Worm (Caenorhabditis elegans) whole organism, L4/young adult: ENCODE data around the gene cyp-13A1.
A peak's percentile ranks its signal among the peaks of the same experiment; 100 is the strongest.

Experiments
- W03F9.2 ChIP-seq: fragments of 150-350 bp; optimal IDR thresholded peaks from 2 replicates; lab custom pipeline; 2014; ENCODE audit warnings: missing biosample characterization, missing genetic modification characterization
- dao-5 ChIP-seq: sonication (generic microtip); optimal IDR thresholded peaks from 2 replicates; lab custom pipeline; 2016; ENCODE audit warnings: missing genotype, missing genetic modification characterization, moderate library complexity, missing compliant biosample characterization
- him-1 ChIP-seq: sonication (generic microtip); optimal IDR thresholded peaks from 2 replicates; lab custom pipeline; 2016; ENCODE audit warnings: missing genotype, missing genetic modification reagents, missing genetic modification characterization, missing compliant biosample characterization

cyp-13A1 gene

DNA sequence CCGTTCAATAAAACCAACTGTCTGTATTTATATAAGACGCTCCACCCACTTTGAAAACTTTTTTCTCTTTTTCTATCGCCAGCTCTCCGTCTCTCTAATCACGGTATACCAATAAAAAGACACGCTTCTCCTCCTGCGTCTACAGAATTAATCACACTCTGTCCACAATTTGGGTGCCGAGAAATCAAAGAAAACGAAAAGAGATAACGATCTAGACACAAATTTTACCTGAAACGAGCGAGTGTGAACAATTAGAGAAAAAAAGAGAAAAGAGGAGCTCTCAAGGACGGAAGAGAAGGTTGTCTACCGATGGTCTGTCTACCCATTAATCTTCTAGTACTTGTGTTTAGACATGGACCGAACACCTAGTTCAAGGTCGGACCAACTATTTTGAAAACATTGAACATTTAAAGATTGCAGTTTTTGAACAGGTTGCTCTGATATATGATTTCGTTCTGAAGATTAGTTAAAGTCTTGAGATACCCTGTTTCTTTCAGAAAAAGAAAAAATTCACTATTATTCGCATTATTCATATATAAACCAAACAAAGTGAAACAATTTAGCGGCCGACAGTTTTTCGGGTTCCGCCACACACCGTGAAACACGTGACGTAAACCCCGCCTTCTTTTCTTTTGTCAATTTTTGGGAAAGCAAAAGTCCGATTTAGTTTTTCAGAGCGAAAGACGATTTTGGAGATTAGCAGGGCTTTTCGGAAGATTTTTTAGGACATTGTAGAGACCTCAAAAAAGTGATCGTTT, 5.8 kb upstream of the cyp-13A1 start, which contains the start of gene cyp-13A2:
cyp-13A2 (minus strand) TSS at position 235 of the 758 bp plus-strand sequence.
- no peak for TF ChIP-seq him-1 (tag; lab: Kevin White, UChicago)
- no peak for TF ChIP-seq dao-5 (tag; lab: Kevin White, UChicago)
- TF ChIP-seq W03F9.2 (tag; lab: Kevin White, UChicago), result no peak

DNA sequence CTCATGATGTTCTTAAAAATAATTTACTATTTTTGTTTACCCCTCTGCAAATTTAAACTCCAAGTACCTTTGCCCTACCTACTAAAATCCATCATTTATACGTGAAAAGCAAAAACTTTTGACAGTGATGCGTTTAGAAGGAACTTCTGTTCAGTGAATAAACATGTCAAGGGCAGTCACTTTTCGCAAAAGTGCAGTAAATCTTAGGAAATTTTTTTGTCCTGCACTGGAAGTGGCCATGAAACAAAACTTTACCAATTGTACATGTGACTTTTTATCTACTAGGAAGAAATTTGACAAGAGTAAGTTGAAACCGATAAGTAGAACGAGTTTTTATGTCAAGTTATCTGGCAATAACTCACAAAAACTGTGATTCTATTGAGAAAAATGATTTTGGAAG, 4.4 kb upstream of the cyp-13A1 start:
- TF ChIP-seq W03F9.2 (tag; lab: Kevin White, UChicago), result no peak

DNA sequence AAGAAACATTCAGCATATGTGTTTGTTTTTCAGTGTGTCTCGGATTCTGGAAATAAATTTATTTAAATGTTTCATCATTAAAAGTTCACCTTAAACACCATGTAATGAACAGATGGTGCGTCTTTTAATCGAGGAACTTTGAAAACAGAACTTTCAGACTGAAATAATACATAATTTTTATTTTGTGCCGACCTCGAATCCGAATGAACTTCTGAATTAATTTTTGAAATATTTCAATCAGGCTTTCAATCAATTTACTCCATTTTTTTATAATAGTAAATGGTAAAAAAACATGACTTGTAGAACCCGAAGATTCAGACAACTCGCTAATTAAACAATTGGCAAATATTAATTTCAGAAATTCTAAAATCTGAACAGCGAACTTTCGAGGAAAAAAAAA, 540 bp upstream of the cyp-13A1 start, which contains the start of gene T10B9.14:
T10B9.14 (minus strand) TSS at position 101 of the 400 bp plus-strand sequence.
- no peak for TF ChIP-seq dao-5 (tag; lab: Kevin White, UChicago)

ce11 chrII:9778495-9778894, 3.3 kb downstream of the cyp-13A1 start:
- TF ChIP-seq dao-5 (tag; lab: Kevin White, UChicago) (no peak), W03F9.2 (tag; lab: Kevin White, UChicago) (no peak), him-1 (tag; lab: Kevin White, UChicago) (no peak)

DNA sequence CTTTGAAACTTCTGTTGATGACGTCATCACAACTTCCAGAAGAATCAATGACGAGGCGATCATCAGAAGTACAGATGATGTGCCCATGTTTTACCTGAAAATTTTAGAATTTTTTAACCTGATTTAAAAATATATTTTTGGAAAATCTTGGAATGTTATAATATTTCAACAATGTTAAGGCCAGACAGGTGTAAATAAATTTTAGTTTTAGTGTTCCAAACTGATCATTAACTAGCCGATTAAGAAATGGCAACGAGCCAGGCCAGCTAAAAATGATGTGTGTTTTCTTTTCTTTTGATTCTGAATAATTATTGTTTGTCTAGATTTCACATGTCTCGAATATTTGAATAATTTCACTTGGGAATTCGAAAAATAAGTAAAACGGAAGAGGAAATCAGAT, 6.0 kb downstream of the cyp-13A1 start, which contains the start of gene T10B9.9:
T10B9.9 (minus strand) TSS at position 101 of the 400 bp plus-strand sequence.
- TF ChIP-seq him-1 (tag; lab: Kevin White, UChicago), result no peak
- TF ChIP-seq W03F9.2 (tag; lab: Kevin White, UChicago), result no peak
- TF ChIP-seq dao-5 (tag; lab: Kevin White, UChicago), result no peak

DNA sequence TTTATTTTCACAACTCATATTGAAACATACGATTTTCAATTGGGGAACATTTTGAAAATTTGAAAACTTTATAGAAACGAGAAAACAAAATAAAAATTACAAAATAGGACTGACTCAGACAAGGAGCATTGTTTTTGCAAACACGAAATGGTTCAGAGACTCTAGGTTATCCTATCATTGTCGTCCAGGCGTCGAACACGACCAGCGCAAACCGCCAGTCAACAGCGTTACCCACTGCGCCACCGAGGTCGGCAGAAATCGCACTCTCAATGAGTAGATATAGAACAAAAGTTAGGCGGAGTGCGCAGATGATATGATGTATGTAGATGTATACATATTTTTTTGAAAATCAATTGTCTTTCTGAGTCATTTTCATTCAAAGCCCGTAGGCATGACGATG, 7.1 kb downstream of the cyp-13A1 start:
- peak; percentile 6 for TF ChIP-seq dao-5 (tag; lab: Kevin White, UChicago)
- TF ChIP-seq him-1 (tag; lab: Kevin White, UChicago), result peak; percentile 32
- peak; percentile 54 for TF ChIP-seq W03F9.2 (tag; lab: Kevin White, UChicago)

DNA sequence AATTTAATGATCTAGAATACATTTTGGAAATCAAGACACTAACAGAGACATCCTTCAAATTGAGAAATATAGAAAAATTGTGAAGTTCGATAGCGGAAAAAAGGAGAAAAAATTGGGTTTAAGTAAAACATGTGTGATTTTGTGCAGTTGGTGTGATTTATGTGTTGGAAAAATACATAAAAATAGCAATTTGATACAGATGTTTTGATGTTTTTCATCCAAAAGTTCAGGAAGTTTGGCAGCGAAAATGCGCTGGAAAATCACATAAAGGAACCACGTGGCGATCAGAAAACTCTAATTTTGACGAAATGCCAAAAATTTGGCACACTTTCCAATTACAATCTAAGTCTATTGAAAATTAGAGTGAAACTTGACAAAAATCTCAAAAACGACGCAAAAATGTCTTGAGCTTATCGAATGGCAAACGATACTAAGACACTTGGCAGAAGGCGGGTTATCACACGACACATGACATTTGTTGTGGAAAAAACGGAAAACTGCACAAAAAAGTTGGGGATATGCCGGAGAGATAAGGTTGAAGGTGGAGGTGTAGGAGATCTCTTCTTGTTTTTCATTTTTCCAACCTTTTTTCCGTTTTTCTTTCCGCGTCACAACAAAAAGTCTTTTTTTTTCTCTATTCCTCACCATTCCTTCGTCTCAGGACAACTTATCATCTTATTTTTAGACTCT, 7.8 kb downstream of the cyp-13A1 start, which contains the start of gene ZK1321.4:
ZK1321.4 (minus strand) TSS at position 51 of the 690 bp plus-strand sequence.
- TF ChIP-seq W03F9.2 (tag; lab: Kevin White, UChicago) (no peak), dao-5 (tag; lab: Kevin White, UChicago) (no peak), him-1 (tag; lab: Kevin White, UChicago) (no peak)

- peak; percentile 53 for TF ChIP-seq W03F9.2 (tag; lab: Kevin White, UChicago)
- TF ChIP-seq dao-5 (tag; lab: Kevin White, UChicago), result no peak
- no peak for TF ChIP-seq him-1 (tag; lab: Kevin White, UChicago)
These were observed 11.8 kb downstream of the cyp-13A1 start, which contains the start of gene aqp-10 for ce11 chrII:9769797-9770520. TSS of gene aqp-10 (minus strand) at chrII:9769847.

ce11 chrII:9764696-9765095, 17.1 kb downstream of the cyp-13A1 start:
- no peak for TF ChIP-seq W03F9.2 (tag; lab: Kevin White, UChicago)
- TF ChIP-seq him-1 (tag; lab: Kevin White, UChicago), result no peak
- TF ChIP-seq dao-5 (tag; lab: Kevin White, UChicago), result no peak

- no peak for TF ChIP-seq W03F9.2 (tag; lab: Kevin White, UChicago)
- no peak for TF ChIP-seq dao-5 (tag; lab: Kevin White, UChicago)
- no peak for TF ChIP-seq him-1 (tag; lab: Kevin White, UChicago)
These were observed 22.4 kb downstream of the cyp-13A1 start for ce11 chrII:9759382-9759781.

DNA sequence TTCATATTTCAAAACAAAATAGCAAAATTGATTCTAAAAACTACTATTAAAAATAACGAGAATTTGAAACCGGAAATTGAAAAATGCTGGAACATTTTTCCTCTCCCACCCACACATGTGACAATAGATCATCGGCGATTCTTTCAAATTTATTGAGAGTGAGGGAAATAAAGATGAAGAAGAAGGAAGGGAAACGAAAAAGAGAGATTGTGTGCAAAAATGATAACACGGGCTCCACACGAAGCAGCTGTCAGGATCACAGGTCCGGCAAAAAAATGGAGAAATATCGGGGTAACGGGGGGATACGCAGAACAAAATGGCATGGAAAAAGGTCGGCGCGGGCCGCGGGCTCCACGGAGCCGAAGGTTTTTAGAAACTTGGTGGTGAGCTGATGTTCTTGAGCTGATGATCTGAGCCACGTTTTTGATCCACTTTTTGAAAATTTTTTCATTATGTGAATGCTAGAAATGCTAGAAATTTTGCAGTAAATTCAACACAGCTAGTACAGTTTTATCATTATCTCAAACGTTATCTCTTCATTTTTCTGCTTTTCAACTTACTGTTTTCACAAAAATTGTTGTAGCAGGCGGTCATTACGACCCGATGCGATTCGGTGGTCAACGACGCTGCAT, 24.0 kb downstream of the cyp-13A1 start, which contains the start of gene shk-1:
shk-1 (plus strand) TSS at position 582 of the 632 bp plus-strand sequence.
- TF ChIP-seq W03F9.2 (tag; lab: Kevin White, UChicago), result no peak
- TF ChIP-seq him-1 (tag; lab: Kevin White, UChicago), result no peak
- no peak for TF ChIP-seq dao-5 (tag; lab: Kevin White, UChicago)

DNA sequence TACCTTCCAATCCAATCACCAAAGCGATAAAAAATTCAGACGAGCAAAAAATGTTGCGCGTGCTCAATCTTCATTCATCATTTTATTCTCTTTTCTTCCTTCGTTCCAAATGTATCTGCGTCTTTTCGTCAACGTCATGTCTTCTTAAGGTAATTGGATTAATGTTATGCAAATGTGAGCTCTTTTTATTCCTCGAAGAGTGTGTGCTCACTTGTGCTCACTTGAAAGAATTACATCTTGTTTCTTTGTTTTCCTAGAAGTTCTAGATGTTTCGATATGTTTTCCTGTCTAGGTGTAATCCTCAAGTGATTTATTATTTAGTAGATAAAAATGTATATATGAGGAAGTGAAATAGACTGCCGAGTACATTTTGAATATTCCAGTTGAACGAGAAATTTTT, 26.4 kb downstream of the cyp-13A1 start:
- TF ChIP-seq him-1 (tag; lab: Kevin White, UChicago), result no peak
- TF ChIP-seq dao-5 (tag; lab: Kevin White, UChicago), result no peak
- TF ChIP-seq W03F9.2 (tag; lab: Kevin White, UChicago), result no peak
